Fruit fly (Drosophila melanogaster): ENCODE data around the gene p130CAS.
A peak's percentile ranks its signal among the peaks of the same experiment; 100 is the strongest.

Gene p130CAS

dm6 chr3L:123784-124479 lies 28.8 kb upstream of the p130CAS start (continued):
- TF ChIP-seq luna (GFP tag; optimal IDR thresholded peaks at IDR 0.05) (no peak), CG9609 (GFP tag; optimal IDR thresholded peaks at IDR 0.05) (no peak), Kr (GFP tag; optimal IDR thresholded peaks at IDR 0.05) (no peak), B-H1 (GFP tag; IDR thresholded peaks at IDR 0.05) (no peak), CG8290 (GFP tag; optimal IDR thresholded peaks at IDR 0.05) (no peak), CG8290 (tag; optimal IDR thresholded peaks at IDR 0.05) (peak in 1 of 2 experiments; percentile 18), CG13894 (tag; optimal IDR thresholded peaks at IDR 0.05) (peak; percentile 40), gsb-n (tag; optimal IDR thresholded peaks at IDR 0.05) (peak; percentile 56), dan (GFP tag; IDR thresholded peaks at IDR 0.05) (no peak), chinmo (GFP tag; IDR thresholded peaks at IDR 0.05; ENCODE audit: partially characterized antibody) (0 out of 4 replicates have a peak, but pooled peaks have one; percentile 59), CG18599 (GFP tag; optimal IDR thresholded peaks at IDR 0.05) (peak; percentile 34), ash1 (GFP tag; optimal IDR thresholded peaks at IDR 0.05) (no peak), Atf6 (GFP tag; IDR thresholded peaks at IDR 0.05) (0 out of 2 replicates have a peak, but pooled peaks have one; percentile 19), CG12299 (tag; optimal IDR thresholded peaks at IDR 0.05) (peak; percentile 31), CG9797 (GFP tag; optimal IDR thresholded peaks at IDR 0.05) (no peak), Atf3 (GFP tag; optimal IDR thresholded peaks at IDR 0.05) (no peak), NFAT (GFP tag; IDR thresholded peaks at IDR 0.05) (no peak), Hey (tag; optimal IDR thresholded peaks at IDR 0.05) (peak; percentile 52), ab (GFP tag; optimal IDR thresholded peaks at IDR 0.05) (no peak), ham (GFP tag; IDR thresholded peaks at IDR 0.05) (no peak), CG3065 (GFP tag; optimal IDR thresholded peaks at IDR 0.05) (no peak), CG7928 (GFP tag; optimal IDR thresholded peaks at IDR 0.05) (no peak), CG10431 (GFP tag; optimal IDR thresholded peaks at IDR 0.05) (no peak), Pdp1 (GFP tag; optimal IDR thresholded peaks at IDR 0.05) (peak in 1 of 2 experiments; percentile 59), Dip3 (GFP tag; optimal IDR thresholded peaks at IDR 0.05) (no peak), CG10462 (GFP tag; optimal IDR thresholded peaks at IDR 0.05) (no peak), stc (GFP tag; IDR thresholded peaks at IDR 0.05) (no peak), CG1603 (tag; optimal IDR thresholded peaks at IDR 0.05) (no peak), Abd-B (GFP tag; optimal IDR thresholded peaks at IDR 0.05) (no peak), Sry-δ (GFP tag; optimal IDR thresholded peaks at IDR 0.05) (no peak), Sox102F (GFP tag; optimal IDR thresholded peaks at IDR 0.05) (no peak), Max (GFP tag; optimal IDR thresholded peaks at IDR 0.05) (no peak), Mes4 (GFP tag; optimal IDR thresholded peaks at IDR 0.05) (no peak), CG10543 (GFP tag; optimal IDR thresholded peaks at IDR 0.05) (peak; percentile 57), BtbVII (GFP tag; optimal IDR thresholded peaks at IDR 0.05) (peak; percentile 50), CG30403 (GFP tag; optimal IDR thresholded peaks at IDR 0.05) (no peak)

DNA sequence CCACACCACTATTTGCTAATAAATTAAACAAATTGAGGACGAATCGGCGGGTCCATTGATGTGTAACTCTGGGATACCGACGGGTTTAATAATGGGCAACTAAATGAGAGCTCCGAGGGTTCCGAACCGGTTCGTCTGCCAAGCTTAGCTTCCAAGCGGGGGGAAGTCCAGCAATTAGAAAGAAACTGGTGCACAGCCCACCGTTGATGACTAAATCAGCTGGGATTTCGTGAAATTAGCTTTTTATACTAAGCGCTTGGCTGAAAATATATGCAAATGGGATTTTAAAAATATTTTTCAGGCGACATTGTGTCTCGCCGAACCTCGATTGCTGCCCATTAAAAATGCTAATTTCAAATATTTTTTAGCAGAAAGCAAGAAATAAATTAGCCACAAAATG lies 25.2 kb upstream of the p130CAS start:
- no peak for TF ChIP-seq CG1647 (GFP tag; optimal IDR thresholded peaks at IDR 0.05)
- TF ChIP-seq CG9876 (GFP tag; optimal IDR thresholded peaks at IDR 0.05) = no peak
- TF ChIP-seq inv (GFP tag; IDR thresholded peaks at IDR 0.05; ENCODE audit: partially characterized antibody) = no peak
- no peak for TF ChIP-seq CG8765 (GFP tag; IDR thresholded peaks at IDR 0.05)
- no peak for TF ChIP-seq pho (GFP tag; optimal IDR thresholded peaks at IDR 0.05)
- no peak for TF ChIP-seq Ada2b (GFP tag; IDR thresholded peaks at IDR 0.05)
- no peak for TF ChIP-seq mld (GFP tag; IDR thresholded peaks at IDR 0.05; ENCODE audit: partially characterized antibody)
- no peak for TF ChIP-seq CG11723 (GFP tag; optimal IDR thresholded peaks at IDR 0.05)
- TF ChIP-seq Med (GFP tag) = peak; percentile 39
- no peak for TF ChIP-seq B-H1 (GFP tag; IDR thresholded peaks at IDR 0.05)
- TF ChIP-seq Bgb (GFP tag; IDR thresholded peaks at IDR 0.05; ENCODE audit: partially characterized antibody) = no peak
- no peak for TF ChIP-seq Dbx (GFP tag; IDR thresholded peaks at IDR 0.05)
- TF ChIP-seq br (optimal IDR thresholded peaks at IDR 0.05) = no peak
- no peak for TF ChIP-seq CG11398 (GFP tag; optimal IDR thresholded peaks at IDR 0.05)
- TF ChIP-seq CG30431 (GFP tag; optimal IDR thresholded peaks at IDR 0.05) = no peak
- no peak for TF ChIP-seq CG13424 (tag; optimal IDR thresholded peaks at IDR 0.05)
- TF ChIP-seq CG9932 (GFP tag; IDR thresholded peaks at IDR 0.05) = no peak
- TF ChIP-seq CG34224 (GFP tag; IDR thresholded peaks at IDR 0.05; ENCODE audit: partially characterized antibody) = no peak

Measured in whole organism, embryonic.